Worm (Caenorhabditis elegans): ENCODE results near the gene F14H3.12.

Gene F14H3.12

ce11 chrV:16024300-16024699, 50.8 kb downstream of the F14H3.12 start, which contains the start of gene T10C6.6:
Gene T10C6.6, plus strand, starts transcription at chrV:16024326.
- TF ChIP-seq hsf-1 (GFP tag; IDR thresholded peaks at IDR 0.05) = no peak
- TF ChIP-seq xnd-1 (tag; optimal IDR thresholded peaks at IDR 0.05) = peak; percentile 79
- TF ChIP-seq unc-130 (GFP tag; optimal IDR thresholded peaks at IDR 0.05) = no peak
- peak; percentile 54; the same call in 1 of the 2 replicates for TF ChIP-seq ekl-4 (GFP tag; IDR thresholded peaks at IDR 0.05)
- TF ChIP-seq athp-1 (tag; optimal IDR thresholded peaks at IDR 0.05) = no peak
- no peak for TF ChIP-seq tbx-9 (tag; optimal IDR thresholded peaks at IDR 0.05; ENCODE audit: borderline replicate concordance)
- no peak for TF ChIP-seq T07F8.4 (tag; optimal IDR thresholded peaks at IDR 0.05)
- TF ChIP-seq F55B11.4 (tag; optimal IDR thresholded peaks at IDR 0.05; ENCODE audit: borderline replicate concordance, insufficient read depth) = no peak
- no peak for TF ChIP-seq Y95B8A.8 (GFP tag; IDR thresholded peaks at IDR 0.05)
- no peak for TF ChIP-seq snpc-4 (GFP tag; optimal IDR thresholded peaks at IDR 0.05)
- peak in 2 of 4 experiments; percentile 24 to 35 for TF ChIP-seq snpc-4 (tag; optimal IDR thresholded peaks at IDR 0.05)
- TF ChIP-seq him-1 (tag; optimal IDR thresholded peaks at IDR 0.05) = peak; percentile 12
- TF ChIP-seq ceh-79 (tag; optimal IDR thresholded peaks at IDR 0.05) = peak; percentile 38
- peak; percentile 56 for TF ChIP-seq D2030.7 (GFP tag; IDR thresholded peaks at IDR 0.05)
- TF ChIP-seq B0336.3 (GFP tag; IDR thresholded peaks at IDR 0.05) = peak; percentile 24; the same call in 1 of the 2 replicates
- no peak for TF ChIP-seq attf-6 (GFP tag; IDR thresholded peaks at IDR 0.05)
- peak; percentile 1 for TF ChIP-seq F49E8.2 (tag; optimal IDR thresholded peaks at IDR 0.05; ENCODE audit: insufficient read depth)
- no peak for TF ChIP-seq nfyb-1 (GFP tag; IDR thresholded peaks at IDR 0.05)
- TF ChIP-seq lin-40 (tag; optimal IDR thresholded peaks at IDR 0.05) = no peak
- TF ChIP-seq ceh-100 (GFP tag; IDR thresholded peaks at IDR 0.05) = no peak
- peak; percentile 81 for TF ChIP-seq madf-6 (GFP tag; IDR thresholded peaks at IDR 0.05)
- peak; percentile 38; the same call in 1 of the 2 replicates for TF ChIP-seq madf-8 (GFP tag; conservative IDR thresholded peaks at IDR 0.05)
- TF ChIP-seq lsl-1 (GFP tag; optimal IDR thresholded peaks at IDR 0.05) = peak; percentile 88
- TF ChIP-seq F37B4.10 (GFP tag; IDR thresholded peaks at IDR 0.05) = no peak
- TF ChIP-seq sdz-38 (tag; optimal IDR thresholded peaks at IDR 0.05) = no peak
- TF ChIP-seq F33H1.4 (GFP tag; IDR thresholded peaks at IDR 0.05) = peak; percentile 84
- TF ChIP-seq snpc-1.3 (tag; optimal IDR thresholded peaks at IDR 0.05; ENCODE audit: insufficient read depth) = no peak
